Worm (Caenorhabditis elegans): ENCODE results near the gene catp-5.
A peak's percentile ranks its signal among the peaks of the same experiment; 100 is the strongest.

Gene catp-5

ce11 chrX:8083919-8084318 lies 14.7 kb downstream of the catp-5 start, which contains the start of gene K07E3.4 (continued):
- TF ChIP-seq ceh-100 (GFP tag; IDR thresholded peaks at IDR 0.05) (no peak), die-1 (tag; optimal IDR thresholded peaks at IDR 0.05) (no peak), zim-3 (tag; optimal IDR thresholded peaks at IDR 0.05) (no peak), K12H6.12 (tag; optimal IDR thresholded peaks at IDR 0.05) (no peak), dox-1 (GFP tag; IDR thresholded peaks at IDR 0.05) (peak; percentile 63; the same call in 1 of the 2 replicates), gei-17 (GFP tag; optimal IDR thresholded peaks at IDR 0.05) (peak; percentile 44), xnd-1 (tag; optimal IDR thresholded peaks at IDR 0.05) (no peak), madf-3 (GFP tag; IDR thresholded peaks at IDR 0.05) (no peak), ceh-27 (GFP tag; optimal IDR thresholded peaks at IDR 0.05) (peak; percentile 27), sea-2 (GFP tag; IDR thresholded peaks at IDR 0.05) (no peak), snpc-3.4 (tag; optimal IDR thresholded peaks at IDR 0.05) (no peak), F10E7.11 (tag; optimal IDR thresholded peaks at IDR 0.05) (no peak), attf-3 (GFP tag; conservative IDR thresholded peaks at IDR 0.05) (no peak), tlf-1 (GFP tag; optimal IDR thresholded peaks at IDR 0.05) (peak; percentile 19), snpc-4 (GFP tag; optimal IDR thresholded peaks at IDR 0.05) (no peak), snpc-4 (tag; optimal IDR thresholded peaks at IDR 0.05) (no peak)

ce11 chrX:8083330-8083729 lies 15.3 kb downstream of the catp-5 start:
- TF ChIP-seq madf-6 (GFP tag; IDR thresholded peaks at IDR 0.05) (no peak), nhr-80 (tag; optimal IDR thresholded peaks at IDR 0.05) (no peak), nfya-2 (GFP tag; IDR thresholded peaks at IDR 0.05) (no peak), nfya-1 (tag; optimal IDR thresholded peaks at IDR 0.05; ENCODE audit: borderline replicate concordance, insufficient read depth) (no peak), ztf-28 (GFP tag; IDR thresholded peaks at IDR 0.05) (no peak), Y53G8AR.9 (GFP tag; conservative IDR thresholded peaks at IDR 0.05) (no peak), nfyb-1 (GFP tag; IDR thresholded peaks at IDR 0.05) (no peak), hlh-12 (tag; optimal IDR thresholded peaks at IDR 0.05) (no peak), T07F8.4 (tag; optimal IDR thresholded peaks at IDR 0.05) (no peak), F52B5.7 (tag; optimal IDR thresholded peaks at IDR 0.05) (no peak)

- TF ChIP-seq unc-130 (GFP tag; optimal IDR thresholded peaks at IDR 0.05) (no peak), B0019.2 (GFP tag; conservative IDR thresholded peaks at IDR 0.05) (no peak), efl-1 (GFP tag; optimal IDR thresholded peaks at IDR 0.05) (no peak), F57A8.1 (GFP tag; optimal IDR thresholded peaks at IDR 0.05) (no peak), bed-1 (GFP tag; IDR thresholded peaks at IDR 0.05) (no peak), attf-6 (GFP tag; IDR thresholded peaks at IDR 0.05) (no peak), somi-1 (GFP tag; optimal IDR thresholded peaks at IDR 0.05) (no peak), ztf-6 (GFP tag; IDR thresholded peaks at IDR 0.05) (no peak), ceh-58 (GFP tag; IDR thresholded peaks at IDR 0.05) (no peak), madf-10 (tag; optimal IDR thresholded peaks at IDR 0.05) (no peak), lir-1 (GFP tag; conservative IDR thresholded peaks at IDR 0.05) (no peak), nhr-27 (tag; optimal IDR thresholded peaks at IDR 0.05) (no peak), Y79H2A.3 (GFP tag; conservative IDR thresholded peaks at IDR 0.05) (no peak), hmg-1.2 (GFP tag; IDR thresholded peaks at IDR 0.05) (no peak), ztf-26 (tag; optimal IDR thresholded peaks at IDR 0.05) (no peak), hmg-20 (GFP tag; IDR thresholded peaks at IDR 0.05) (no peak), lin-26 (GFP tag; IDR thresholded peaks at IDR 0.05) (no peak)
These were observed 16.0 kb downstream of the catp-5 start for ce11 chrX:8082703-8083102.
